Worm (Caenorhabditis elegans) whole organism, mixed stage, embryonic: ENCODE data around the gene C50C3.12.

Experiments
- lin-32 ChIP-seq: fragments of 200-800 bp; sonication (Bioruptor generic); optimal IDR thresholded peaks from 2 replicates; lab custom pipeline; 2018; ENCODE audit warnings: mild to moderate bottlenecking, missing genetic modification characterization, missing compliant biosample characterization
- nhr-28 ChIP-seq: fragments of 150-350 bp; optimal IDR thresholded peaks from 2 replicates; lab custom pipeline; 2014; ENCODE audit warnings: missing biosample characterization, missing genetic modification characterization

DNA sequence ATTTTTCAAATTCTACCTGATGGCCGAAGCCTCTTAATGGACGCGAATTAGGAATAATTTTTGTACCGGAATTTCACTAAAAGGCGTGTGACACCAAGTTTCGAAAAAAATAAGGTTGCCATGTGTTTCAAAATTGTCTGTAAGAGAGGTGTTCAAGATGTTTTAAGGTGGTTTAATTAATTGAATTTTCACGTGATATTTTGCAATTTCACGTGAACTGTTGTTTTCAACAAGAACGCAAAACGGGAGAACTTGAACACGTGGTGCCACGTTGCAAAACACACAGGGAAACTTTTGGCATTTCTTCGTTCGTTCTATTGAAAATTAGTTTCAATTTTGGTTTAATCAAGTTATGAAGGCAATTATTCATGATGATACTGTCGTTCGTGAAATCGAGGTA lies 5.2 kb downstream of the C50C3.12 start, which contains the start of gene spc-2:
- TF ChIP-seq lin-32 (GFP tag; lab: Kevin White, UChicago): no peak
- TF ChIP-seq nhr-28: no peak
